Fruit fly (Drosophila melanogaster) whole organism, embryonic: Measurements from ENCODE around the gene Rai1.
A peak's percentile ranks its signal among the peaks of the same experiment; 100 is the strongest.

Source experiments
- ATbp ChIP-seq: fragments of 200-800 bp; sonication (Bioruptor generic); optimal IDR thresholded peaks from 2 replicates; lab custom pipeline; 2017; ENCODE audit warnings: missing biosample characterization, mild to moderate bottlenecking, missing genetic modification characterization, missing genetic modification reagents
- Atf3 ChIP-seq: fragments of 200-800 bp; sonication (Bioruptor generic); optimal IDR thresholded peaks from 3 replicates; lab custom pipeline; 2016; ENCODE audit warnings: missing biosample characterization, missing genetic modification characterization
- Bdp1 ChIP-seq: fragments of 200-800 bp; sonication (Bioruptor generic); optimal IDR thresholded peaks from 3 replicates; lab custom pipeline; 2016; ENCODE audit warnings: missing biosample characterization, missing genetic modification characterization
- CG10543 ChIP-seq: fragments of 200-800 bp; sonication (Bioruptor generic); optimal IDR thresholded peaks from 3 replicates; lab custom pipeline; 2017; ENCODE audit warnings: missing biosample characterization, mild to moderate bottlenecking, missing genetic modification characterization, moderate library complexity
- CG11504 ChIP-seq: fragments of 200-800 bp; sonication (Bioruptor generic); optimal IDR thresholded peaks from 3 replicates; lab custom pipeline; 2019; ENCODE audit warnings: missing biosample characterization, mild to moderate bottlenecking, missing genetic modification characterization, moderate library complexity
- CG12219 ChIP-seq: fragments of 200-800 bp; sonication (Bioruptor generic); optimal IDR thresholded peaks from 3 replicates; lab custom pipeline; 2018; ENCODE audit warnings: missing biosample characterization, mild to moderate bottlenecking, missing genetic modification characterization
- CG12299 ChIP-seq: fragments of 200-800 bp; sonication (Bioruptor generic); optimal IDR thresholded peaks from 2 replicates; lab custom pipeline; 2018; ENCODE audit warnings: missing biosample characterization, mild to moderate bottlenecking, missing genetic modification characterization
- CG14860 ChIP-seq: fragments of 200-800 bp; sonication (Bioruptor generic); IDR thresholded peaks from 3 replicates; pipeline ENCODE4 v1.3.6; 2022; ENCODE audit warnings: missing biosample characterization, missing genetic modification characterization; ENCODE audit not compliant: partially characterized antibody
- CG17328 ChIP-seq: fragments of 200-800 bp; sonication (Bioruptor generic); IDR thresholded peaks from 2 replicates; pipeline ENCODE4 v1.3.6; 2022; ENCODE audit warnings: missing biosample characterization, missing genetic modification characterization
- CG2889 ChIP-seq: fragments of 200-800 bp; sonication (Bioruptor generic); IDR thresholded peaks from 3 replicates; pipeline ENCODE4 v1.3.6; 2022; ENCODE audit warnings: missing biosample characterization, missing genetic modification characterization
- CG30403 ChIP-seq: fragments of 200-800 bp; sonication (Bioruptor generic); optimal IDR thresholded peaks from 3 replicates; lab custom pipeline; 2016; ENCODE audit warnings: missing biosample characterization, missing genetic modification characterization
- CG31365 ChIP-seq: fragments of 200-800 bp; sonication (Bioruptor generic); optimal IDR thresholded peaks from 2 replicates; lab custom pipeline; 2018; ENCODE audit warnings: missing biosample characterization, mild to moderate bottlenecking, missing genetic modification characterization
- CG3847 ChIP-seq: fragments of 200-800 bp; sonication (Bioruptor generic); IDR thresholded peaks from 2 replicates; pipeline ENCODE4 v1.3.6; 2022; ENCODE audit warnings: missing biosample characterization, missing genetic modification characterization
- CG4707 ChIP-seq: fragments of 200-800 bp; sonication (Bioruptor generic); optimal IDR thresholded peaks from 2 replicates; lab custom pipeline; 2018; ENCODE audit warnings: missing biosample characterization, mild to moderate bottlenecking, missing genetic modification characterization, moderate library complexity
- CG6654 ChIP-seq: fragments of 200-800 bp; sonication (Bioruptor generic); optimal IDR thresholded peaks from 2 replicates; lab custom pipeline; 2017; ENCODE audit warnings: missing biosample characterization, mild to moderate bottlenecking, missing genetic modification characterization
- CG7987 ChIP-seq: fragments of 200-800 bp; sonication (Bioruptor generic); optimal IDR thresholded peaks from 2 replicates; lab custom pipeline; 2018; ENCODE audit warnings: missing biosample characterization, mild to moderate bottlenecking, missing genetic modification characterization, moderate library complexity
- CG8281 ChIP-seq: fragments of 200-800 bp; sonication (Bioruptor generic); optimal IDR thresholded peaks from 2 replicates; lab custom pipeline; 2018; ENCODE audit warnings: missing biosample characterization, mild to moderate bottlenecking, missing genetic modification characterization, moderate library complexity
- CHES-1-like ChIP-seq: fragments of 200-800 bp; sonication (Bioruptor generic); optimal IDR thresholded peaks from 2 replicates; lab custom pipeline; 2016; ENCODE audit warnings: missing biosample characterization, missing genetic modification characterization
- Chrac-16 ChIP-seq: fragments of 200-800 bp; sonication (Bioruptor generic); optimal IDR thresholded peaks from 3 replicates; lab custom pipeline; 2016; ENCODE audit warnings: missing biosample characterization, missing genetic modification characterization
- Dek ChIP-seq: fragments of 200-800 bp; sonication (Bioruptor generic); optimal IDR thresholded peaks from 3 replicates; lab custom pipeline; 2019; ENCODE audit warnings: missing biosample characterization, mild to moderate bottlenecking, missing genetic modification characterization, moderate library complexity
- Gug ChIP-seq: fragments of 200-800 bp; sonication (Bioruptor generic); IDR thresholded peaks from 4 replicates; pipeline ENCODE4 v1.3.6; 2022; ENCODE audit warnings: missing biosample characterization, missing genetic modification characterization
- HmgZ ChIP-seq: fragments of 200-800 bp; sonication (Bioruptor generic); optimal IDR thresholded peaks from 2 replicates; lab custom pipeline; 2018; ENCODE audit warnings: missing biosample characterization, mild to moderate bottlenecking, missing genetic modification characterization
- Hr78 ChIP-seq, 2 experiments: fragments of 200-800 bp in 1 of 2; fragments of >200 bp in 1 of 2; sonication (Bioruptor generic) in 1 of 2; optimal IDR thresholded peaks; 2 replicates each; lab custom pipeline; 2017 to 2019; ENCODE audit warnings: missing biosample characterization in 2 of 2, missing genetic modification characterization in 2 of 2, mild to moderate bottlenecking in 1 of 2, moderate library complexity in 1 of 2
- Mad ChIP-seq: fragments of 200-800 bp; sonication (Bioruptor generic); optimal IDR thresholded peaks from 2 replicates; lab custom pipeline; 2016; ENCODE audit warnings: missing biosample characterization, missing genetic modification characterization
- Neu2 ChIP-seq: fragments of 200-800 bp; sonication (Bioruptor generic); optimal IDR thresholded peaks from 3 replicates; lab custom pipeline; 2016; ENCODE audit warnings: missing biosample characterization, missing genetic modification characterization, borderline replicate concordance
- Nf-YB ChIP-seq: fragments of 200-800 bp; sonication (Bioruptor generic); optimal IDR thresholded peaks from 3 replicates; lab custom pipeline; 2019; ENCODE audit warnings: missing biosample characterization, mild to moderate bottlenecking, missing genetic modification characterization, moderate library complexity
- Nf-YC ChIP-seq: fragments of 200-800 bp; optimal IDR thresholded peaks from 3 replicates; lab custom pipeline; 2019; ENCODE audit warnings: missing biosample characterization, mild to moderate bottlenecking, missing genetic modification characterization, moderate library complexity
- Rx ChIP-seq: fragments of 200-800 bp; sonication (Bioruptor generic); IDR thresholded peaks from 2 replicates; pipeline ENCODE4 v1.3.6; 2022; ENCODE audit warnings: missing biosample characterization, missing genetic modification characterization
- Side ChIP-seq: fragments of 200-800 bp; sonication (Bioruptor generic); optimal IDR thresholded peaks from 2 replicates; lab custom pipeline; 2016; ENCODE audit warnings: missing biosample characterization, missing genetic modification characterization
- Spps ChIP-seq: fragments of 200-800 bp; sonication (Bioruptor generic); optimal IDR thresholded peaks from 2 replicates; lab custom pipeline; 2018; ENCODE audit warnings: missing biosample characterization, mild to moderate bottlenecking, missing genetic modification characterization
- Stat92E ChIP-seq, 3 experiments: fragments of >200 bp in 2 of 3; fragments of 200-800 bp in 1 of 3; sonication (Bioruptor generic) in 1 of 3; optimal IDR thresholded peaks; 2 replicates each; lab custom pipeline; 2017 to 2019; ENCODE audit warnings: missing biosample characterization in 3 of 3, missing genetic modification characterization in 3 of 3, mild to moderate bottlenecking in 1 of 3, moderate library complexity in 1 of 3
- TFAM ChIP-seq: fragments of 200-800 bp; sonication (Bioruptor generic); optimal IDR thresholded peaks from 2 replicates; lab custom pipeline; 2017; ENCODE audit warnings: missing biosample characterization, missing genetic modification characterization, inconsistent platforms
- Tbp ChIP-seq: fragments of >200 bp; optimal IDR thresholded peaks from 2 replicates; lab custom pipeline; 2018; ENCODE audit warnings: missing biosample characterization, missing genetic modification characterization
- al ChIP-seq: fragments of 200-800 bp; sonication (Bioruptor generic); IDR thresholded peaks from 2 replicates; pipeline ENCODE4 v1.3.6; 2022; ENCODE audit warnings: missing biosample characterization, missing genetic modification characterization
- bigmax ChIP-seq: fragments of 200-800 bp; sonication (Bioruptor generic); optimal IDR thresholded peaks from 2 replicates; lab custom pipeline; 2018; ENCODE audit warnings: missing biosample characterization, mild to moderate bottlenecking, missing genetic modification characterization
- caup ChIP-seq: fragments of 200-800 bp; sonication (Bioruptor generic); optimal IDR thresholded peaks from 3 replicates; lab custom pipeline; 2017; ENCODE audit warnings: missing biosample characterization, mild to moderate bottlenecking, missing genetic modification characterization, moderate library complexity; ENCODE audit not compliant: severe bottlenecking
- dmrt99B ChIP-seq: fragments of 200-800 bp; sonication (Bioruptor generic); optimal IDR thresholded peaks from 2 replicates; lab custom pipeline; 2018; ENCODE audit warnings: missing biosample characterization, mild to moderate bottlenecking, missing genetic modification characterization, moderate library complexity
- fd3F ChIP-seq: fragments of 200-800 bp; sonication (Bioruptor generic); optimal IDR thresholded peaks from 2 replicates; lab custom pipeline; 2018; ENCODE audit warnings: missing biosample characterization, mild to moderate bottlenecking, missing genetic modification characterization, moderate library complexity
- fd64A ChIP-seq: fragments of 200-800 bp; sonication (Bioruptor generic); optimal IDR thresholded peaks from 3 replicates; lab custom pipeline; 2018; ENCODE audit warnings: missing biosample characterization, mild to moderate bottlenecking, missing genetic modification characterization
- h ChIP-seq: fragments of >200 bp; optimal IDR thresholded peaks from 2 replicates; lab custom pipeline; 2017
- jigr1 ChIP-seq: fragments of 200-800 bp; sonication (Bioruptor generic); IDR thresholded peaks from 3 replicates; pipeline ENCODE4 v1.3.6; 2022; ENCODE audit warnings: missing biosample characterization, missing genetic modification characterization
- lbe ChIP-seq: fragments of 200-800 bp; sonication (Bioruptor generic); optimal IDR thresholded peaks from 2 replicates; lab custom pipeline; 2016; ENCODE audit warnings: missing biosample characterization, mild to moderate bottlenecking, missing genetic modification characterization
- luna ChIP-seq: fragments of 200-800 bp; sonication (Bioruptor generic); optimal IDR thresholded peaks from 2 replicates; lab custom pipeline; 2016; ENCODE audit warnings: missing biosample characterization, missing genetic modification characterization
- mirr ChIP-seq: fragments of 200-800 bp; sonication (Bioruptor generic); optimal IDR thresholded peaks from 3 replicates; lab custom pipeline; 2018; ENCODE audit warnings: missing biosample characterization, mild to moderate bottlenecking, missing genetic modification characterization
- otp ChIP-seq: fragments of 200-800 bp; sonication (Bioruptor generic); IDR thresholded peaks from 3 replicates; pipeline ENCODE4, ENCODE4 v1.3.6; 2022; ENCODE audit warnings: missing biosample characterization, missing genetic modification characterization
- sens ChIP-seq: fragments of 200-800 bp; sonication (Bioruptor generic); peaks from one replicate; lab custom pipeline; 2016; ENCODE audit warnings: missing biosample characterization, missing genetic modification characterization
- slbo ChIP-seq: fragments of 200-800 bp; sonication (Bioruptor generic); IDR thresholded peaks from 2 replicates; pipeline ENCODE4 v1.3.6; 2022; ENCODE audit warnings: missing biosample characterization, missing genetic modification characterization
- slou ChIP-seq: fragments of 200-800 bp; sonication (Bioruptor generic); optimal IDR thresholded peaks from 3 replicates; lab custom pipeline; 2016; ENCODE audit warnings: missing biosample characterization, missing genetic modification characterization
- so ChIP-seq: fragments of 200-800 bp; sonication (Bioruptor generic); IDR thresholded peaks from 3 replicates; pipeline ENCODE4 v1.3.6; 2022; ENCODE audit warnings: missing biosample characterization, missing genetic modification characterization
- tin ChIP-seq: fragments of 200-800 bp; sonication (Bioruptor generic); optimal IDR thresholded peaks from 3 replicates; lab custom pipeline; 2016; ENCODE audit warnings: missing biosample characterization, missing genetic modification characterization
- usp ChIP-seq: fragments of >200 bp; optimal IDR thresholded peaks from 2 replicates; lab custom pipeline; 2017; ENCODE audit warnings: missing biosample characterization, missing genetic modification characterization

The Rai1 gene

DNA sequence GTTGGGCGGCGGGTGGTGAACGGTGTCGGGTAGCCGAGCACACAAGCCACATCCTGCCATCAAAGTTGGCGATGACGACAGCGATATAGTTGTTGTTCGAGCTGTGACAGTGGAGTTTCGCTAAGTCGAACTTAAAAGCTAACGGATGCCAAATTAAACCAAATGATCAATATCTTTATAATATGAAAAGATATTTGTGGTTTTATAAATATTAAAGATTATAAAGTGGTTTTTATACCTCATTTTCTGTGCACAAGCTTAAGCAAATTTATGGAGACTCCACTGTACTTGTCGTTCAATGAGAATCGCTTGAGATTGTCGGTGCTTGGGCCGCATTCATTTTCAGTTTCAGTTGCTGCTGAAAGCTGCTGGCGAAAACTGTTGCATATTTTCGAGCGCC is 18.9 kb upstream of the Rai1 start (continued):
- TF ChIP-seq al (GFP tag; lab: Robert Waterston, UW): no peak
- TF ChIP-seq mirr: no peak
- TF ChIP-seq CG4707: no peak
- 0 out of 3 replicates have a peak, but pooled peaks have one; percentile 41 for TF ChIP-seq otp (GFP tag; lab: Robert Waterston, UW)
- peak; percentile 70 for TF ChIP-seq dmrt99B (tag; lab: Kevin White, UChicago)
- no peak for TF ChIP-seq Side (GFP tag; lab: Kevin White, UChicago)
- TF ChIP-seq caup (GFP tag; lab: Kevin White, UChicago): peak; percentile 21
- no peak for TF ChIP-seq usp (GFP tag; lab: Kevin White, UChicago)
- no peak for TF ChIP-seq Neu2 (GFP tag; lab: Kevin White, UChicago)
- TF ChIP-seq Chrac-16 (GFP tag; lab: Kevin White, UChicago): peak; percentile 11
- TF ChIP-seq fd64A (GFP tag; lab: Kevin White, UChicago): no peak
- TF ChIP-seq lbe: no peak
- no peak for TF ChIP-seq luna (GFP tag; lab: Kevin White, UChicago)
- no peak for TF ChIP-seq jigr1
- TF ChIP-seq CG6654: no peak
- peak; percentile 61 for TF ChIP-seq ATbp (GFP tag; lab: Kevin White, UChicago)
- TF ChIP-seq CG8281: no peak
- peak; percentile 66 for TF ChIP-seq slbo (GFP tag; lab: Robert Waterston, UW)
- TF ChIP-seq CG17328 (GFP tag; lab: Robert Waterston, UW): peak; percentile 39; the same call in 1 of the 2 replicates
- TF ChIP-seq TFAM (GFP tag; lab: Kevin White, UChicago): no peak
- 0 out of 3 replicates have a peak, but pooled peaks have one; percentile 46 for TF ChIP-seq CG2889 (GFP tag; lab: Robert Waterston, UW)
- TF ChIP-seq Tbp: no peak
- TF ChIP-seq Atf3 (GFP tag; lab: Kevin White, UChicago): no peak
- peak; percentile 21 for TF ChIP-seq HmgZ (tag; lab: Kevin White, UChicago)
- no peak for TF ChIP-seq CG12219 (GFP tag; lab: Kevin White, UChicago)
- TF ChIP-seq slou (GFP tag; lab: Kevin White, UChicago): peak; percentile 9
- 0 out of 3 replicates have a peak, but pooled peaks have one; percentile 28 for TF ChIP-seq so (GFP tag; lab: Robert Waterston, UW)
- no peak for TF ChIP-seq CHES-1-like (GFP tag; lab: Kevin White, UChicago)
- no peak for TF ChIP-seq CG14860 (GFP tag; lab: Robert Waterston, UW)
- TF ChIP-seq Nf-YB (GFP tag; lab: Kevin White, UChicago): peak; percentile 3
- no peak for TF ChIP-seq CG31365 (tag; lab: Kevin White, UChicago)
- no peak for TF ChIP-seq CG10543
- TF ChIP-seq sens (GFP tag; lab: Kevin White, UChicago): no peak
- peak; percentile 46 for TF ChIP-seq CG30403 (GFP tag; lab: Kevin White, UChicago)
- TF ChIP-seq Nf-YC (tag; lab: Kevin White, UChicago): no peak
- TF ChIP-seq Gug (GFP tag; lab: Robert Waterston, UW): peak; percentile 16; the same call in 1 of the 4 replicates
- TF ChIP-seq CG12299: peak; percentile 11
- TF ChIP-seq CG7987 (GFP tag; lab: Kevin White, UChicago): no peak
- TF ChIP-seq Stat92E (GFP tag; optimal IDR thresholded peaks at IDR 0.05; lab: Kevin White, UChicago): no peak
- TF ChIP-seq tin: peak; percentile 52
- TF ChIP-seq fd3F (GFP tag; lab: Kevin White, UChicago): peak; percentile 41
- no peak for TF ChIP-seq Dek (tag; lab: Kevin White, UChicago)
- no peak for TF ChIP-seq CG3847 (GFP tag; lab: Robert Waterston, UW)
- no peak for TF ChIP-seq Bdp1
- no peak for TF ChIP-seq bigmax (GFP tag; lab: Kevin White, UChicago)
- no peak for TF ChIP-seq Mad
- no peak for TF ChIP-seq Hr78 (GFP tag; optimal IDR thresholded peaks at IDR 0.05; lab: Kevin White, UChicago)
- peak; percentile 77 for TF ChIP-seq CG11504
- no peak for TF ChIP-seq h (lab: Kevin White, UChicago)
- no peak for TF ChIP-seq Spps
- peak; percentile 36; the same call in 1 of the 2 replicates for TF ChIP-seq Rx (GFP tag; lab: Robert Waterston, UW)
